Fruit fly (Drosophila melanogaster) whole organism: Measurements from ENCODE around the gene Col4a1.

ENCODE experiments used
- CG8478 ChIP-seq: fragments of >200 bp; optimal IDR thresholded peaks from 2 replicates; lab custom pipeline; 2018; ENCODE audit warnings: inconsistent platforms
- Dll ChIP-seq: fragments of >200 bp; optimal IDR thresholded peaks from 2 replicates; lab custom pipeline; 2017
- EcR ChIP-seq, 2 experiments: fragments of >200 bp; optimal IDR thresholded peaks; 2 replicates each; lab custom pipeline; 2017; ENCODE audit warnings: missing biosample characterization in 2 of 2, missing genetic modification characterization in 2 of 2, missing genetic modification reagents in 2 of 2
- pan ChIP-seq: fragments of >200 bp; optimal IDR thresholded peaks from 2 replicates; lab custom pipeline; 2017
- psq ChIP-seq: fragments of >200 bp; optimal IDR thresholded peaks from 2 replicates; lab custom pipeline; 2017
- usp ChIP-seq: fragments of >200 bp; optimal IDR thresholded peaks from 2 replicates; lab custom pipeline; 2017; ENCODE audit warnings: missing biosample characterization, missing genetic modification characterization, mixed read lengths

- TF ChIP-seq usp (no peak), pan (no peak), Dll (lab: Kevin White, UChicago) (no peak), psq (no peak), CG8478 (lab: Kevin White, UChicago) (no peak), EcR (GFP tag; optimal IDR thresholded peaks at IDR 0.05; lab: Kevin White, UChicago) (no peak)
These were observed 8.0 kb downstream of the Col4a1 start, which contains the start of the genes CG14042 and SP555 for dm6 chr2L:5037402-5037860.
